Fruit fly (Drosophila melanogaster) whole organism, embryonic: ENCODE results near the gene SrpRbeta.

Source experiments
- B-H1 ChIP-seq: fragments of 200-800 bp; sonication (Bioruptor generic); IDR thresholded peaks from 3 replicates; pipeline ENCODE4 v1.3.6; 2022; ENCODE audit warnings: missing biosample characterization, missing genetic modification characterization
- Bgb ChIP-seq: fragments of 200-800 bp; sonication (Bioruptor generic); IDR thresholded peaks from 2 replicates; pipeline ENCODE4 v1.3.6; 2022; ENCODE audit warnings: missing biosample characterization, missing genetic modification characterization; ENCODE audit not compliant: partially characterized antibody
- BtbVII ChIP-seq: fragments of 200-800 bp; sonication (Bioruptor generic); optimal IDR thresholded peaks from 3 replicates; lab custom pipeline; 2017; ENCODE audit warnings: missing biosample characterization, mild to moderate bottlenecking, missing genetic modification characterization
- C15 ChIP-seq: fragments of 200-800 bp; sonication (Bioruptor generic); IDR thresholded peaks from 3 replicates; pipeline ENCODE4 v1.3.6; 2022; ENCODE audit warnings: missing biosample characterization, missing genetic modification characterization
- CG10366 ChIP-seq: fragments of 200-800 bp; sonication (Bioruptor generic); IDR thresholded peaks from 2 replicates; pipeline ENCODE4 v1.3.6; 2022; ENCODE audit warnings: missing biosample characterization, missing genetic modification characterization
- CG10654 ChIP-seq: fragments of 200-800 bp; sonication (Bioruptor generic); optimal IDR thresholded peaks from 2 replicates; lab custom pipeline; 2016; ENCODE audit warnings: missing biosample characterization, missing genetic modification characterization
- CG10959 ChIP-seq: fragments of 200-800 bp; sonication (Bioruptor generic); IDR thresholded peaks from 2 replicates; pipeline ENCODE4 v1.3.6; 2022; ENCODE audit warnings: missing biosample characterization, missing genetic modification characterization
- CG11504 ChIP-seq: fragments of 200-800 bp; sonication (Bioruptor generic); optimal IDR thresholded peaks from 3 replicates; lab custom pipeline; 2019; ENCODE audit warnings: missing biosample characterization, mild to moderate bottlenecking, missing genetic modification characterization, moderate library complexity
- CG12104 ChIP-seq: fragments of 200-800 bp; sonication (Bioruptor generic); optimal IDR thresholded peaks from 3 replicates; lab custom pipeline; 2016; ENCODE audit warnings: missing biosample characterization, missing genetic modification characterization
- CG12769 ChIP-seq: fragments of 200-800 bp; sonication (Bioruptor generic); optimal IDR thresholded peaks from 2 replicates; lab custom pipeline; 2019; ENCODE audit warnings: missing biosample characterization, mild to moderate bottlenecking, missing genetic modification characterization, moderate library complexity
- CG13624 ChIP-seq: fragments of 200-800 bp; sonication (Bioruptor generic); optimal IDR thresholded peaks from 2 replicates; lab custom pipeline; 2016; ENCODE audit warnings: missing biosample characterization, missing genetic modification characterization
- CG13775 ChIP-seq: fragments of 200-800 bp; sonication (Bioruptor generic); optimal IDR thresholded peaks from 3 replicates; lab custom pipeline; 2017; ENCODE audit warnings: missing biosample characterization, mild to moderate bottlenecking, missing genetic modification characterization
- CG1529 ChIP-seq: fragments of 200-800 bp; sonication (Bioruptor generic); optimal IDR thresholded peaks from 3 replicates; lab custom pipeline; 2018; ENCODE audit warnings: missing biosample characterization, missing genetic modification characterization
- CG15514 ChIP-seq: fragments of 200-800 bp; sonication (Bioruptor generic); optimal IDR thresholded peaks from 3 replicates; lab custom pipeline; 2017; ENCODE audit warnings: missing biosample characterization, missing genetic modification characterization, mild to moderate bottlenecking, moderate library complexity, missing genetic modification reagents
- CG17568 ChIP-seq: fragments of 200-800 bp; sonication (Bioruptor generic); optimal IDR thresholded peaks from 2 replicates; lab custom pipeline; 2018; ENCODE audit warnings: missing biosample characterization, mild to moderate bottlenecking, missing genetic modification characterization, moderate library complexity
- CG18262 ChIP-seq: fragments of 200-800 bp; optimal IDR thresholded peaks from 3 replicates; lab custom pipeline; 2019; ENCODE audit warnings: missing biosample characterization, mild to moderate bottlenecking, missing genetic modification characterization, moderate library complexity
- CG2199 ChIP-seq: fragments of 200-800 bp; sonication (Bioruptor generic); IDR thresholded peaks from 3 replicates; pipeline ENCODE4 v1.3.6; 2022; ENCODE audit warnings: missing biosample characterization, missing genetic modification characterization
- CG2202 ChIP-seq: fragments of 200-800 bp; sonication (Bioruptor generic); optimal IDR thresholded peaks from 2 replicates; lab custom pipeline; 2018; ENCODE audit warnings: missing biosample characterization, mild to moderate bottlenecking, missing genetic modification characterization
- CG3995 ChIP-seq: fragments of 200-800 bp; sonication (Bioruptor generic); optimal IDR thresholded peaks from 3 replicates; lab custom pipeline; 2016; ENCODE audit warnings: missing biosample characterization, missing genetic modification characterization
- CG6254 ChIP-seq: fragments of 200-800 bp; sonication (Bioruptor generic); optimal IDR thresholded peaks from 3 replicates; lab custom pipeline; 2017; ENCODE audit warnings: mild to moderate bottlenecking, missing biosample characterization, missing genetic modification reagents, missing genetic modification characterization
- CG7372 ChIP-seq: fragments of 200-800 bp; sonication (Bioruptor generic); IDR thresholded peaks from 2 replicates; pipeline ENCODE4 v1.3.6; 2022; ENCODE audit warnings: missing biosample characterization, missing genetic modification characterization
- CG7839 ChIP-seq: fragments of 200-800 bp; sonication (Bioruptor generic); optimal IDR thresholded peaks from 3 replicates; lab custom pipeline; 2018; ENCODE audit warnings: missing biosample characterization, mild to moderate bottlenecking, missing genetic modification characterization, moderate library complexity
- CG7928 ChIP-seq: fragments of 200-800 bp; sonication (Bioruptor generic); optimal IDR thresholded peaks from 2 replicates; lab custom pipeline; 2017; ENCODE audit warnings: missing biosample characterization, mild to moderate bottlenecking, missing genetic modification characterization
- CG9437 ChIP-seq: fragments of 200-800 bp; sonication (Bioruptor generic); optimal IDR thresholded peaks from 2 replicates; lab custom pipeline; 2018; ENCODE audit warnings: missing biosample characterization, mild to moderate bottlenecking, missing genetic modification characterization
- CTCF ChIP-seq: fragments of 200-800 bp; sonication (Bioruptor generic); optimal IDR thresholded peaks from 2 replicates; lab custom pipeline; 2017; ENCODE audit warnings: missing biosample characterization, mild to moderate bottlenecking, missing genetic modification characterization, moderate library complexity
- Dp ChIP-seq: fragments of 200-800 bp; sonication (Bioruptor generic); optimal IDR thresholded peaks from 2 replicates; lab custom pipeline; 2018; ENCODE audit warnings: missing biosample characterization, mild to moderate bottlenecking, missing genetic modification characterization, moderate library complexity
- E2f1 ChIP-seq: fragments of 200-800 bp; sonication (Bioruptor generic); IDR thresholded peaks from 2 replicates; pipeline ENCODE4 v1.3.6; 2022; ENCODE audit warnings: missing biosample characterization, missing genetic modification characterization
- H2.0 ChIP-seq: fragments of 200-800 bp; sonication (Bioruptor generic); IDR thresholded peaks from 2 replicates; pipeline ENCODE4 v1.3.6; 2022; ENCODE audit warnings: missing biosample characterization, missing genetic modification characterization
- HLH54F ChIP-seq: fragments of 200-800 bp; sonication (Bioruptor generic); optimal IDR thresholded peaks from 3 replicates; lab custom pipeline; 2016; ENCODE audit warnings: missing biosample characterization, missing genetic modification characterization
- Kr ChIP-seq: fragments of 200-800 bp; sonication (Bioruptor generic); optimal IDR thresholded peaks from 2 replicates; lab custom pipeline; 2017; ENCODE audit warnings: missing biosample characterization, mild to moderate bottlenecking, missing genetic modification characterization
- Six4 ChIP-seq: fragments of 200-800 bp; sonication (Bioruptor generic); optimal IDR thresholded peaks from 2 replicates; lab custom pipeline; 2016; ENCODE audit warnings: missing biosample characterization, missing genetic modification characterization
- Sox100B ChIP-seq: fragments of 200-800 bp; sonication (Bioruptor generic); optimal IDR thresholded peaks from 3 replicates; lab custom pipeline; 2018; ENCODE audit warnings: missing biosample characterization, mild to moderate bottlenecking, missing genetic modification characterization
- Sry-δ ChIP-seq: fragments of 200-800 bp; sonication (Bioruptor generic); optimal IDR thresholded peaks from 2 replicates; lab custom pipeline; 2016; ENCODE audit warnings: missing biosample characterization, missing genetic modification characterization
- ab ChIP-seq: fragments of 200-800 bp; sonication (Bioruptor generic); optimal IDR thresholded peaks from 2 replicates; lab custom pipeline; 2016; ENCODE audit warnings: missing biosample characterization, missing genetic modification characterization
- ash1 ChIP-seq: fragments of 200-800 bp; sonication (Bioruptor generic); optimal IDR thresholded peaks from 2 replicates; lab custom pipeline; 2018; ENCODE audit warnings: missing biosample characterization, mild to moderate bottlenecking, missing genetic modification characterization
- da ChIP-seq: fragments of 200-800 bp; sonication (Bioruptor generic); optimal IDR thresholded peaks from 2 replicates; lab custom pipeline; 2016; ENCODE audit warnings: missing biosample characterization, missing genetic modification characterization
- dmrt99B ChIP-seq: fragments of 200-800 bp; sonication (Bioruptor generic); optimal IDR thresholded peaks from 2 replicates; lab custom pipeline; 2018; ENCODE audit warnings: missing biosample characterization, mild to moderate bottlenecking, missing genetic modification characterization, moderate library complexity
- eve ChIP-seq, 2 experiments: fragments of >200 bp; optimal IDR thresholded peaks; 2 replicates each; lab custom pipeline; 2017; ENCODE audit warnings: missing biosample characterization in 2 of 2, missing genetic modification characterization in 2 of 2
- fd102C ChIP-seq: fragments of 200-800 bp; sonication (Bioruptor generic); optimal IDR thresholded peaks from 2 replicates; lab custom pipeline; 2018; ENCODE audit warnings: missing biosample characterization, mild to moderate bottlenecking, missing genetic modification characterization, moderate library complexity
- fd96Cb ChIP-seq: fragments of 200-800 bp; sonication (Bioruptor generic); optimal IDR thresholded peaks from 2 replicates; lab custom pipeline; 2018; ENCODE audit warnings: missing biosample characterization, mild to moderate bottlenecking, missing genetic modification characterization, moderate library complexity
- gsb-n ChIP-seq: fragments of 200-800 bp; sonication (Bioruptor generic); optimal IDR thresholded peaks from 3 replicates; lab custom pipeline; 2018; ENCODE audit warnings: missing biosample characterization, mild to moderate bottlenecking, missing genetic modification characterization
- knrl ChIP-seq: fragments of 200-800 bp; sonication (Bioruptor generic); IDR thresholded peaks from 3 replicates; pipeline ENCODE4 v1.3.6; 2022; ENCODE audit warnings: missing biosample characterization, missing genetic modification characterization; ENCODE audit not compliant: partially characterized antibody
- mld ChIP-seq: fragments of 200-800 bp; sonication (Bioruptor generic); IDR thresholded peaks from 3 replicates; pipeline ENCODE4 v1.3.6; 2022; ENCODE audit warnings: missing biosample characterization, missing genetic modification characterization; ENCODE audit not compliant: partially characterized antibody
- odd ChIP-seq: fragments of 200-800 bp; sonication (Bioruptor generic); optimal IDR thresholded peaks from 2 replicates; lab custom pipeline; 2017; ENCODE audit warnings: missing biosample characterization, mild to moderate bottlenecking, missing genetic modification characterization
- phol ChIP-seq: fragments of 200-800 bp; sonication (Bioruptor generic); optimal IDR thresholded peaks from 3 replicates; lab custom pipeline; 2018; ENCODE audit warnings: missing biosample characterization, mild to moderate bottlenecking, missing genetic modification characterization, moderate library complexity
- rib ChIP-seq: fragments of 200-800 bp; sonication (Bioruptor generic); IDR thresholded peaks from 2 replicates; pipeline ENCODE4 v1.3.6; 2022; ENCODE audit warnings: missing biosample characterization, missing genetic modification characterization
- salm ChIP-seq: fragments of 200-800 bp; sonication (Bioruptor generic); optimal IDR thresholded peaks from 2 replicates; lab custom pipeline; 2018; ENCODE audit warnings: missing biosample characterization, mild to moderate bottlenecking, missing genetic modification characterization
- schlank ChIP-seq: fragments of 200-800 bp; sonication (Bioruptor generic); optimal IDR thresholded peaks from 2 replicates; lab custom pipeline; 2018; ENCODE audit warnings: missing biosample characterization, mild to moderate bottlenecking, missing genetic modification characterization
- sens-2 ChIP-seq: fragments of 200-800 bp; sonication (Bioruptor generic); IDR thresholded peaks from 2 replicates; pipeline ENCODE4 v1.3.6; 2022; ENCODE audit warnings: missing biosample characterization, missing genetic modification characterization
- slou ChIP-seq: fragments of 200-800 bp; sonication (Bioruptor generic); optimal IDR thresholded peaks from 3 replicates; lab custom pipeline; 2016; ENCODE audit warnings: missing biosample characterization, missing genetic modification characterization
- stc ChIP-seq: fragments of 200-800 bp; sonication (Bioruptor generic); IDR thresholded peaks from 2 replicates; pipeline ENCODE4 v1.3.6; 2022; ENCODE audit warnings: missing biosample characterization, missing genetic modification characterization
- trem ChIP-seq: fragments of 200-800 bp; optimal IDR thresholded peaks from 3 replicates; lab custom pipeline; 2019; ENCODE audit warnings: missing biosample characterization, mild to moderate bottlenecking, missing genetic modification characterization, moderate library complexity

SrpRbeta gene

DNA sequence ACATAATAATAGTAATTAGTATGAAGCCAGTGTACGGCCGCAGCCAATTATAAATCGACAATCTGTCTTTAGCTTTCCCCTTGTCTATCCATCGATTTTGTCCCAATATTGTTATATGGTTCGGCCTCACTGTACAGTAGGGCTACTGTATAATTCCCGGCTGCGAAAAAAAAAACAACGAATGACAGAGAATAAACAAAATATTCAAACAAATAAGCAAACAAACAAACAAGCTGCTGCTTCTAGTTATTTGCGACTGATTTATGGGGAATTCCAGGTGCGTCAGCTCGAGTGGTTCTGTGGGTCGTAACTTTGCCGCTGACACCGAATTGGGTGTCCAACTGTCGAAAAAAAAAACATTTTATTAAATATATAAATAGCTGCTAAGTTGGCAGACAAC lies 30.4 kb downstream of the SrpRbeta start (continued):
- TF ChIP-seq Dp (GFP tag; lab: Kevin White, UChicago) (no peak), CG10366 (GFP tag; lab: Robert Waterston, UW) (no peak), CG3995 (GFP tag; lab: Kevin White, UChicago) (no peak), CG10959 (GFP tag; lab: Robert Waterston, UW) (no peak), CG18262 (tag; lab: Kevin White, UChicago) (no peak), CG12769 (tag; lab: Kevin White, UChicago) (peak; percentile 87), CG15514 (GFP tag; lab: Kevin White, UChicago) (peak; percentile 80), salm (no peak), CG12104 (GFP tag; lab: Kevin White, UChicago) (no peak), dmrt99B (tag; lab: Kevin White, UChicago) (peak; percentile 19), CG10654 (GFP tag; lab: Kevin White, UChicago) (no peak), Kr (no peak), E2f1 (GFP tag; lab: Robert Waterston, UW) (no peak; the same call in 1 of the 2 replicates), knrl (GFP tag; lab: Robert Waterston, UW) (no peak), Six4 (no peak), CG2199 (GFP tag; lab: Robert Waterston, UW) (no peak), CG7839 (tag; lab: Kevin White, UChicago) (peak; percentile 19), H2.0 (no peak), schlank (tag; lab: Kevin White, UChicago) (peak; percentile 55), BtbVII (peak; percentile 76), C15 (peak; percentile 58; the same call in 1 of the 3 replicates), CG13775 (no peak), CG7928 (GFP tag; lab: Kevin White, UChicago) (peak; percentile 24), odd (no peak), Sox100B (GFP tag; lab: Kevin White, UChicago) (no peak), CG13624 (no peak), stc (GFP tag; lab: Robert Waterston, UW) (no peak), trem (tag; lab: Kevin White, UChicago) (no peak), CTCF (GFP tag; lab: Kevin White, UChicago) (peak; percentile 6), fd102C (GFP tag; lab: Kevin White, UChicago) (no peak), CG17568 (peak; percentile 29), CG6254 (no peak), CG2202 (no peak), CG1529 (GFP tag; lab: Kevin White, UChicago) (no peak), da (peak; percentile 9), CG11504 (tag; lab: Kevin White, UChicago) (no peak), eve (GFP tag; optimal IDR thresholded peaks at IDR 0.05; lab: Kevin White, UChicago) (no peak), mld (GFP tag; lab: Robert Waterston, UW) (no peak), CG9437 (no peak), rib (GFP tag; lab: Robert Waterston, UW) (peak; percentile 40; the same call in 1 of the 2 replicates), gsb-n (tag; lab: Kevin White, UChicago) (no peak), sens-2 (no peak), B-H1 (GFP tag; lab: Robert Waterston, UW) (no peak), ash1 (GFP tag; lab: Kevin White, UChicago) (no peak), ab (GFP tag; lab: Kevin White, UChicago) (no peak), phol (tag; lab: Kevin White, UChicago) (no peak), Sry-δ (GFP tag; lab: Kevin White, UChicago) (no peak), CG7372 (GFP tag; lab: Robert Waterston, UW) (no peak), HLH54F (GFP tag; lab: Kevin White, UChicago) (no peak), slou (GFP tag; lab: Kevin White, UChicago) (peak; percentile 40), fd96Cb (tag; lab: Kevin White, UChicago) (no peak), Bgb (GFP tag; lab: Robert Waterston, UW) (no peak)
